Worm (Caenorhabditis elegans) whole organism, midembryonic: ENCODE measurements around the gene hlh-4.

Source experiments
- T22C8.4 ChIP-seq: fragments of 200-800 bp; sonication (Bioruptor generic); IDR thresholded peaks from 2 replicates; pipeline ENCODE4 v1.3.6; 2022; ENCODE audit warnings: missing genetic modification characterization, missing compliant biosample characterization
- cog-1 ChIP-seq: sonication (generic microtip); optimal IDR thresholded peaks from 2 replicates; lab custom pipeline; 2016; ENCODE audit warnings: missing genetic modification characterization, missing compliant biosample characterization
- flt-1 ChIP-seq: fragments of 200-800 bp; sonication (Bioruptor generic); IDR thresholded peaks from 2 replicates; pipeline ENCODE4 v1.3.6; 2022; ENCODE audit warnings: missing genetic modification characterization, missing compliant biosample characterization
- klf-2 ChIP-seq: fragments of 200-800 bp; sonication (Bioruptor generic); conservative IDR thresholded peaks from 2 replicates; pipeline ENCODE4 v1.3.6; 2022; ENCODE audit warnings: missing genetic modification reagents, missing genetic modification characterization, missing compliant biosample characterization
- med-1 ChIP-seq: sonication (generic microtip); optimal IDR thresholded peaks from 2 replicates; lab custom pipeline; 2017; ENCODE audit warnings: missing genetic modification characterization, mild to moderate bottlenecking, missing compliant biosample characterization, antibody characterized with exemption, missing genetic modification reagents; ENCODE audit not compliant: insufficient read depth
- ref-1 ChIP-seq: fragments of 200-800 bp; sonication (Bioruptor generic); conservative IDR thresholded peaks from 2 replicates; pipeline ENCODE4 v1.3.6; 2022; ENCODE audit warnings: missing genetic modification reagents, missing genetic modification characterization, missing compliant biosample characterization
- tab-1 ChIP-seq: fragments of 200-800 bp; sonication (Bioruptor generic); IDR thresholded peaks from 2 replicates; pipeline ENCODE4 v1.3.6; 2022; ENCODE audit warnings: missing genetic modification characterization, missing compliant biosample characterization
- ztf-23 ChIP-seq: fragments of 200-800 bp; sonication (Bioruptor generic); IDR thresholded peaks from 2 replicates; pipeline ENCODE4 v1.3.6; 2022; ENCODE audit warnings: missing genetic modification reagents, missing genetic modification characterization, missing compliant biosample characterization
- ztf-29 ChIP-seq: fragments of 200-800 bp; sonication (Bioruptor generic); IDR thresholded peaks from 2 replicates; pipeline ENCODE4 v1.3.6; 2022; ENCODE audit warnings: missing genetic modification reagents, missing genetic modification characterization, missing compliant biosample characterization

Gene hlh-4

DNA sequence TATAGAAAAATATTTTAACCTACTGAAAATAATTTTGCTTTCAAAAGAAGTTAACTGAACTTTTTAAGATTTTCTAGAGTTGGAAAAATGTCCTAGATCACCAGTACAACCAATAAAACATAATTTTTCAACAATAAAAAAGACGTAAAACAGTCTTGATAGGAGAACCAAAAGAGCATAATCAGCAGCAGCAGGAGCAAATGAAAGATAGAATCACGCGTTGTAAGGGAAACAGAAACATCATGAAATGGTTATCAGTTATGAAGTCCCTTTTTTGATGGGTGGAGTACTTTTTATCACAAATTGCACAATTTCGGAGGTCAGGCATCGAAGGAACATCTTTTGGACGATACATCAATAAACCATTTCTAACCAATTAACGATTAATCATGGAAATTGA lies 16.9 kb downstream of the hlh-4 start:
- no peak for TF ChIP-seq med-1 (GFP tag; lab: Kevin White, UChicago)
- no peak for TF ChIP-seq cog-1 (tag; lab: Kevin White, UChicago)
- TF ChIP-seq T22C8.4 = no peak
- TF ChIP-seq ztf-23 = no peak
- no peak for TF ChIP-seq flt-1 (GFP tag; lab: Robert Waterston, UW)
- no peak for TF ChIP-seq klf-2
- no peak for TF ChIP-seq ref-1
- TF ChIP-seq ztf-29 = no peak

DNA sequence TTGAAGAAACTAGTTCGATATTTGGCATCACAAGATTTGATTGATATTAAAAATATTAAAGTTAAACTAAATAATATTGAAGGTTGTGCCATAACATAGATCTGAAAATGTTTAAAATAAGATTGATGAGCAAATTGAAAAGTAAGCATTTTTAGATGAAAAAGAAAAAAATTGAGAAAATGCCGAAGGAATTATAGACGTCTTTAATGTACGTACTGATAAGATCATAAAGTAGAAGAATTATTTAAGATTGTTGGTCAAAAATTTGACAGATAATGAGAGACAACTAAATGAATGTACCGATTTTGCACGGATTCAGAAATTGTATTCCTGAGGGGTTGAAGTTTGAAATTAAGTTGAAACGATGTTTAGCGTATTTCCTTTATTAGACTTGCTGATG lies 18.7 kb downstream of the hlh-4 start, which contains the start of gene ncx-7:
TSS of gene ncx-7 (minus strand) at position 101 of the 400 bp plus-strand sequence.
- TF ChIP-seq med-1 (GFP tag; lab: Kevin White, UChicago) = no peak
- TF ChIP-seq T22C8.4 = no peak
- no peak for TF ChIP-seq flt-1 (GFP tag; lab: Robert Waterston, UW)

DNA sequence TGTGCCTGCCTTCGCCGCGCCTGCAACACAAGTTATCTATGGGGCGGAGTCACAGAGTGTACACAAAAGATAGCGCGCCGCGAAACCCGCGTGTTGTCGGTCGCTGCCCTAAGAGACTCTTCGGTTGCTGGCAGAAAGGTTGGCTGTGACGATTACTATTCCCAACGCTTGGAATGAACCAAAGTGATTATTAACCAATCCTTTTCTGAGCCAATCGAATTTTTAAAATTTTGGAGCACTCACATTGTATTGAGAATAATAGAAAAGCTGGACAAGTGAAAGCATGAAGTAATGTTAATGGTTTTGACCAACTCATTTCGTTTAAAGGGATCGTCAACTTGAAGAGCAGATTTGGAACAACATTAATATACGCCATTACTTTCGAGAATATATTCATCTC lies 21.6 kb downstream of the hlh-4 start:
- TF ChIP-seq klf-2 = no peak
- TF ChIP-seq cog-1 (tag; lab: Kevin White, UChicago) = no peak
- TF ChIP-seq flt-1 (GFP tag; lab: Robert Waterston, UW) = no peak
- no peak for TF ChIP-seq T22C8.4
- TF ChIP-seq tab-1 (GFP tag; lab: Robert Waterston, UW) = no peak
- no peak for TF ChIP-seq ref-1
- TF ChIP-seq ztf-29 = no peak
- TF ChIP-seq med-1 (GFP tag; lab: Kevin White, UChicago) = no peak
- TF ChIP-seq ztf-23 = no peak

DNA sequence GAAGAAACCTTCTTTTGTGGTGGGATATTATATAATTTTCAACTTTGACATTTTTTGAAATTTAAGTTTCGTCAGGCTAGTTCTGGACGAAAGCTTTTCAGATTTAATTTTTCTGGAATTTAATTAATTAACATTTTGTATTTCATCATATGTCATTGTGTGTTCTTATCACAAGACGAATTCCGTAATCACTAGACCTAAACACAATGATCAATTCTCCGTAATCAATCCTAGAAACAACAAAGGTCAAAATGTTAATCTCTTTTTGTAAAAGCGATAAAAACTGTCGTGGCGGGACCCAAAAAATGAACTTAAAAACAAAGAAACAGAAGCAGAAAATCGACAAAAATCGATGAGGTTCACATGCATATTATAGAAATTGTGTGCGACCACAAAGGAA lies 24.1 kb downstream of the hlh-4 start:
- TF ChIP-seq T22C8.4 = no peak

DNA sequence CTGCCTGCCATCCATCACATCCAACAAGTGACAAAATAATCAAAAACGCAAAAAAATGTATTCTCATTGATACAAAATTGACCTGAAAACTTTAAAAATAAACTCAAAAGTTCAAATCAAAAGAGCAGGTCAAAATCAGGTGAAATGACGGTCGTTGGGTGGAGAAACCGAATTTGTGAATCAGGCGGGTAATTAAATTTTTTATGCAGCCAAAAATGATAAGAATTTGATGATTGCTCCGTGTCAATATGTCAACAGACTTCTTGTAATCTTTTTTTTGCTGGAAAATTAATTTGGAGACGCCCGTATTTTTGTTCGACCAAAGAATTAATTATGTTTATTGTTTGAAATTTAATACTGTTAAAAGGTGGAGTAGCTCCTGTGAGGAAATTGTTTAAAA lies 25.0 kb downstream of the hlh-4 start, which contains the start of gene ncx-6:
TSS of gene ncx-6 (minus strand) at position 88 of the 400 bp plus-strand sequence.
- no peak for TF ChIP-seq flt-1 (GFP tag; lab: Robert Waterston, UW)
- no peak for TF ChIP-seq klf-2
- no peak for TF ChIP-seq ztf-23
- TF ChIP-seq T22C8.4 = no peak
- TF ChIP-seq tab-1 (GFP tag; lab: Robert Waterston, UW) = no peak
- no peak for TF ChIP-seq cog-1 (tag; lab: Kevin White, UChicago)
- no peak for TF ChIP-seq ztf-29
- TF ChIP-seq med-1 (GFP tag; lab: Kevin White, UChicago) = no peak
- no peak for TF ChIP-seq ref-1

DNA sequence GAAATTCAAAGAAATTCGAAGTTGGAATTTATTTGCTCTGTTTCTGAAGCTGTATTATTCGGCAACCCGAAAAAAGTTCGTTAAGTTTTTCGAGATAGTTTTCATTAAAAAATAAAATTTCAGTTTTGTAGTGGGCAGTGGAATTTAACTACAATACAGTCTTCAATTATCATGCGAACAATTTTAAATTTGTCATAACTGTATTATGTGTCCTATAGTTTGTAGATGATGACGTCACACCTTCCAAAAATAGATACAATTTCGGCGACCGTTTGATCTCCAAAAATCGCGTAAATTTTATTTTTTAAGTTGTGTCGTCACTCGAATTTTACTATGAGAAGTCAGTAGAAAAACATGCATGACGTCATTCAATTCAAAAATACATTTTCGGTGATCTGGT lies 25.7 kb downstream of the hlh-4 start:
- no peak for TF ChIP-seq ztf-23
- TF ChIP-seq med-1 (GFP tag; lab: Kevin White, UChicago) = no peak
- no peak for TF ChIP-seq flt-1 (GFP tag; lab: Robert Waterston, UW)

DNA sequence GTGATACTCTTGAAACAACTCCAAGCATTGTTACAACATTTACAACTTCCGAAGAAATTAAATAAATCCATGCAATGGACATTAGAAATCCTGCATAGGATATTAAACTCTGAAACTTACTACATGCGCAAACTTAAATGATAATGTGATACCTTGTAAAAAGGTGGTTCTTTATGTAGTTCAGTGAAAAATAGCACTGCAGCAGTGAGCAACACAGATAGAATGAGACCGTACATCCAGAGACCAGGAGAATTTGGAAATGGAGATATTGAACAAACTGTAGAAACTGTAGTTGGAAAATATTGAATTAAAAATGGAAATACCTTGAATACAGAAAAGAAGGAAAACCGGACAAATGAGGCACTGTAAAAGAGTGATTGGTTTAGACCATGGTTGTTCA lies 27.7 kb downstream of the hlh-4 start:
- TF ChIP-seq med-1 (GFP tag; lab: Kevin White, UChicago) (no peak), flt-1 (GFP tag; lab: Robert Waterston, UW) (no peak), ztf-23 (no peak), klf-2 (no peak), ref-1 (no peak), cog-1 (tag; lab: Kevin White, UChicago) (no peak), T22C8.4 (no peak), ztf-29 (no peak), tab-1 (GFP tag; lab: Robert Waterston, UW) (no peak)

DNA sequence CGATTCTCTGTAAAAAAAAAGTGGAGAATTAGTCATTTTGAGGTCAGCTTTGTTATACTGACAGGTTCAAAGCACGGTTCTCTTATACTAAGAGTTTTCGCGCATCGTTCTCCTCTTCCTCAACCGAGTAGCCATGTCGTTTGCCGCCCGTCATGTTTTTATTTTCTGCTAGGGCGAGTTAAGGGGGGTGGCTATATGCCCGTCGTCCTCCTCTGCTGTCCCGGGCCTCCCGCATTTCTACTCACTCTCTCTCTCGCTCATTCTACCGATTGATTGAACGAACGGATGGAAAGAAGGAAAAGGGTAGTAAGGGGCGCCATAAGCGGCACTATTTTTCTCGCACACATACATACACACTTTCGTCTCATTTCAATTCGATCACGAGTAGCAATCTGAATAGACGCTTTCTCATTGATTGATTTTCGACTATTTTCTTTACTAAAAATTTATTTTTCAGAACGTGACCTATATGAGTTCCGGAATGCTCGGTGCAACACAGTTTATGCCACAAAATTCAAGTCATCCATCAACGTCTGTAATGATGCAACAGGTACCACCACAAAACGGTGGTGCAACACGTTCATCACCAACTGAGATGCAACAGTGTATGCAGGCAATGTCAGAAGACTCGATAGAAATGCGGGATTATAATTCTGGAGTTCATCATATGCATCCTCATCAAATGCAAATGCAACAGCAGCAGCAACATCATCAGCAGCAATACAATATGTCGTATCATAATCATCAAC lies 33.5 kb downstream of the hlh-4 start:
- TF ChIP-seq cog-1 (tag; lab: Kevin White, UChicago) (no peak), klf-2 (no peak), med-1 (GFP tag; lab: Kevin White, UChicago) (no peak)

DNA sequence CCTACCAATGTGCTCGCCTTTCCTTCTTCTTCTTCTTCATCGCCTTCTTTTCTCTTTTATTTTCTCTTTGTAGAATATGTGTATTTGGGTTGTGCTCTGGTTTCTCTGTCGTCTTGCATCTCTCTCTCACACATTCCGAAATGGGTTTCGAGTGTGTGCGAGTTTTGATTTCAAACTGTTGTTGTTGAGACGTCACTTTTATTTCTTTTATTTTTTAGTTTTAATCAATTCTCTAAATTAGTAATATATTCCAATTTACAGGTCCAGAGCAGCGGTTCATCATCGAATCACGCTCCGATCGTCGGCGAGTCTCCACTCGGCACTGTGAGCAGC lies 34.3 kb downstream of the hlh-4 start:
- no peak for TF ChIP-seq klf-2
- no peak for TF ChIP-seq ztf-29
- no peak for TF ChIP-seq T22C8.4
- TF ChIP-seq ref-1 = no peak
- TF ChIP-seq cog-1 (tag; lab: Kevin White, UChicago) = no peak
- no peak for TF ChIP-seq ztf-23

DNA sequence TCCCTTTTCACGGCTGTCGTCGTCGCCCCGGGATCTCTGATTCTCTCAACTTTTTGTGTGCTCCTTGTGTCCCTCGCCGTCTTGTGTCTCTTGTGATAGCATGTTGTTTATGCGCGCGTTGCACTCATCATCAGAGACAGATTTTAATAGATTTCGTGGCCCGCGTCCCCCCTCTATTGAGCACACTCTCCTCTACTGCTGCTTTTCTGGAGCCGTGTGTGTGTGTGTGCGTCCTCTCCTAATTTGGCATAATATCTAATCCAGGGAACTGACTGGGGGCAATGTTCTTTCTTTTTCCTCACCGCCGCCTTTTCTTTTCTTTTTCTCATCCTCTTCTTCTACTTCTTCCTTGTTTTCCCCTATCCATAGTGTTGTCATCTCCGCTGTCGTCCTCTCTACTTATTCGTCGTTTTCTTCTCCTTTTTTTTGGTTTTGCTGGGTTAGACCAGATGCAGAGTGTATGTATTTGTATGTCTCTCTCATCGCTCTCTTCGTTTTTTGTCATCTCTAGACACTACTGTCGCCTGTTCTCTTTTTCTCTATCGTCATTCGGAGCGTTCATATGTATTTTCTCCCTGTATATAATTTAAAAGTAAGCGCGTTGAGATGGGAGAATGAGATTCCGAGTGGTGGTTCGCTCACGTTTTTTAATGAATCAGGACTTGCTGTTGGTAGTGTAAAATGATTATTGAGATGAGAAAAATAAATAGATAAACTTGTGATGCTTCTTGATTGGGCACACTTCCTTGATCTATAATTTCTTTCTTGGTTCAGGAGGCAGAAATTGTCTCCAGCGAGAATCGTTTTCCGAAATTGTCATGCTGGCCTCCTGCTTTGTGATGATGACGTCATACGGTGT lies 34.9 kb downstream of the hlh-4 start:
- TF ChIP-seq T22C8.4 (no peak), klf-2 (no peak), tab-1 (GFP tag; lab: Robert Waterston, UW) (no peak), ztf-29 (no peak), ztf-23 (0 out of 2 replicates have a peak, but pooled peaks have one; percentile 57), cog-1 (tag; lab: Kevin White, UChicago) (peak; percentile 64), med-1 (GFP tag; lab: Kevin White, UChicago) (no peak), flt-1 (GFP tag; lab: Robert Waterston, UW) (no peak), ref-1 (no peak)
